Fruit fly (Drosophila melanogaster) whole organism, embryonic: ENCODE data around the gene CG7991.
A peak's percentile ranks its signal among the peaks of the same experiment; 100 is the strongest.

ENCODE experiments used
- Asciz ChIP-seq: fragments of 200-800 bp; sonication (Bioruptor generic); optimal IDR thresholded peaks from 2 replicates; lab custom pipeline; 2017; ENCODE audit warnings: missing biosample characterization, mild to moderate bottlenecking, missing genetic modification characterization, missing genetic modification reagents
- B-H1 ChIP-seq: fragments of 200-800 bp; sonication (Bioruptor generic); IDR thresholded peaks from 3 replicates; pipeline ENCODE4 v1.3.6; 2022; ENCODE audit warnings: missing biosample characterization, missing genetic modification characterization
- C15 ChIP-seq: fragments of 200-800 bp; sonication (Bioruptor generic); IDR thresholded peaks from 3 replicates; pipeline ENCODE4 v1.3.6; 2022; ENCODE audit warnings: missing biosample characterization, missing genetic modification characterization
- CG10274 ChIP-seq: fragments of 200-800 bp; sonication (Bioruptor generic); optimal IDR thresholded peaks from 3 replicates; lab custom pipeline; 2017; ENCODE audit warnings: missing biosample characterization, mild to moderate bottlenecking, missing genetic modification characterization
- CG11093 ChIP-seq: fragments of 200-800 bp; sonication (Bioruptor generic); IDR thresholded peaks from 3 replicates; pipeline ENCODE4 v1.3.6; 2022; ENCODE audit warnings: missing biosample characterization, missing genetic modification characterization
- CG12299 ChIP-seq: fragments of 200-800 bp; sonication (Bioruptor generic); optimal IDR thresholded peaks from 2 replicates; lab custom pipeline; 2018; ENCODE audit warnings: missing biosample characterization, mild to moderate bottlenecking, missing genetic modification characterization
- CG12391 ChIP-seq: fragments of 200-800 bp; sonication (Bioruptor generic); optimal IDR thresholded peaks from 3 replicates; lab custom pipeline; 2018; ENCODE audit warnings: missing biosample characterization, mild to moderate bottlenecking, missing genetic modification characterization, moderate library complexity
- CG12659 ChIP-seq: fragments of 200-800 bp; sonication (Bioruptor generic); optimal IDR thresholded peaks from 3 replicates; lab custom pipeline; 2017; ENCODE audit warnings: mild to moderate bottlenecking, missing biosample characterization, missing genetic modification reagents, missing genetic modification characterization
- CG12744 ChIP-seq: fragments of 200-800 bp; sonication (Bioruptor generic); optimal IDR thresholded peaks from 2 replicates; lab custom pipeline; 2016; ENCODE audit warnings: missing biosample characterization, missing genetic modification characterization
- CG13123 ChIP-seq: fragments of 200-800 bp; sonication (Bioruptor generic); optimal IDR thresholded peaks from 2 replicates; lab custom pipeline; 2016; ENCODE audit warnings: missing biosample characterization, missing genetic modification characterization
- CG14667 ChIP-seq: fragments of 200-800 bp; sonication (Bioruptor generic); IDR thresholded peaks from 2 replicates; pipeline ENCODE4 v1.3.6; 2022; ENCODE audit warnings: missing biosample characterization, missing genetic modification characterization
- CG14710 ChIP-seq: fragments of 200-800 bp; sonication (Bioruptor generic); optimal IDR thresholded peaks from 3 replicates; lab custom pipeline; 2019; ENCODE audit warnings: missing biosample characterization, mild to moderate bottlenecking, missing genetic modification characterization, moderate library complexity
- CG15011 ChIP-seq: fragments of 200-800 bp; sonication (Bioruptor generic); optimal IDR thresholded peaks from 3 replicates; lab custom pipeline; 2018; ENCODE audit warnings: missing biosample characterization, mild to moderate bottlenecking, missing genetic modification characterization
- CG1529 ChIP-seq: fragments of 200-800 bp; sonication (Bioruptor generic); optimal IDR thresholded peaks from 3 replicates; lab custom pipeline; 2018; ENCODE audit warnings: missing biosample characterization, missing genetic modification characterization
- CG1602 ChIP-seq: fragments of 200-800 bp; sonication (Bioruptor generic); optimal IDR thresholded peaks from 3 replicates; lab custom pipeline; 2016; ENCODE audit warnings: missing biosample characterization, missing genetic modification characterization
- CG16813 ChIP-seq: fragments of 200-800 bp; sonication (Bioruptor generic); IDR thresholded peaks from 3 replicates; pipeline ENCODE4 v1.3.6; 2022; ENCODE audit warnings: missing biosample characterization, missing genetic modification characterization; ENCODE audit not compliant: partially characterized antibody
- CG18599 ChIP-seq: fragments of 200-800 bp; sonication (Bioruptor generic); optimal IDR thresholded peaks from 3 replicates; lab custom pipeline; 2017; ENCODE audit warnings: missing biosample characterization, missing genetic modification characterization, mild to moderate bottlenecking, moderate library complexity, missing genetic modification reagents
- CG18764 ChIP-seq: fragments of 200-800 bp; sonication (Bioruptor generic); optimal IDR thresholded peaks from 3 replicates; lab custom pipeline; 2016; ENCODE audit warnings: missing biosample characterization, missing genetic modification characterization
- CG33557 ChIP-seq: fragments of 200-800 bp; sonication (Bioruptor generic); optimal IDR thresholded peaks from 2 replicates; lab custom pipeline; 2019; ENCODE audit warnings: missing biosample characterization, mild to moderate bottlenecking, missing genetic modification characterization, moderate library complexity
- CG3847 ChIP-seq: fragments of 200-800 bp; sonication (Bioruptor generic); IDR thresholded peaks from 2 replicates; pipeline ENCODE4 v1.3.6; 2022; ENCODE audit warnings: missing biosample characterization, missing genetic modification characterization
- CG4328 ChIP-seq: fragments of 200-800 bp; sonication (Bioruptor generic); optimal IDR thresholded peaks from 3 replicates; lab custom pipeline; 2017; ENCODE audit warnings: missing biosample characterization, missing genetic modification reagents, missing genetic modification characterization
- CG4707 ChIP-seq: fragments of 200-800 bp; sonication (Bioruptor generic); optimal IDR thresholded peaks from 2 replicates; lab custom pipeline; 2018; ENCODE audit warnings: missing biosample characterization, mild to moderate bottlenecking, missing genetic modification characterization, moderate library complexity
- CG5953 ChIP-seq: fragments of 200-800 bp; sonication (Bioruptor generic); IDR thresholded peaks from 2 replicates; pipeline ENCODE4 v1.3.6; 2022; ENCODE audit warnings: missing biosample characterization, missing genetic modification characterization
- CG6854 ChIP-seq: fragments of 200-800 bp; sonication (Bioruptor generic); optimal IDR thresholded peaks from 3 replicates; lab custom pipeline; 2017; ENCODE audit warnings: missing biosample characterization, mild to moderate bottlenecking, missing genetic modification characterization
- CG7786 ChIP-seq: fragments of 200-800 bp; sonication (Bioruptor generic); optimal IDR thresholded peaks from 2 replicates; lab custom pipeline; 2016; ENCODE audit warnings: missing biosample characterization, missing genetic modification characterization
- CG9797 ChIP-seq: fragments of 200-800 bp; sonication (Bioruptor generic); optimal IDR thresholded peaks from 3 replicates; lab custom pipeline; 2018; ENCODE audit warnings: missing biosample characterization, mild to moderate bottlenecking, missing genetic modification characterization
- Dek ChIP-seq: fragments of 200-800 bp; sonication (Bioruptor generic); optimal IDR thresholded peaks from 3 replicates; lab custom pipeline; 2019; ENCODE audit warnings: missing biosample characterization, mild to moderate bottlenecking, missing genetic modification characterization, moderate library complexity
- Dip2 ChIP-seq: fragments of 200-800 bp; sonication (Bioruptor generic); IDR thresholded peaks from 2 replicates; pipeline ENCODE4 v1.3.6; 2022; ENCODE audit warnings: missing biosample characterization, missing genetic modification characterization
- E2f2 ChIP-seq: fragments of 200-800 bp; sonication (Bioruptor generic); IDR thresholded peaks from 2 replicates; pipeline ENCODE4 v1.3.6; 2022; ENCODE audit warnings: missing biosample characterization, missing genetic modification characterization
- Fer1 ChIP-seq: fragments of 200-800 bp; sonication (Bioruptor generic); optimal IDR thresholded peaks from 2 replicates; lab custom pipeline; 2017; ENCODE audit warnings: missing biosample characterization, mild to moderate bottlenecking, missing genetic modification characterization
- Hr3 ChIP-seq: fragments of 200-800 bp; sonication (Bioruptor generic); optimal IDR thresholded peaks from 3 replicates; lab custom pipeline; 2016; ENCODE audit warnings: missing biosample characterization, missing genetic modification characterization
- MESR4 ChIP-seq: fragments of 200-800 bp; sonication (Bioruptor generic); optimal IDR thresholded peaks from 2 replicates; lab custom pipeline; 2018; ENCODE audit warnings: missing biosample characterization, mild to moderate bottlenecking, missing genetic modification characterization, moderate library complexity
- Tbp ChIP-seq: fragments of >200 bp; optimal IDR thresholded peaks from 2 replicates; lab custom pipeline; 2018; ENCODE audit warnings: missing biosample characterization, missing genetic modification characterization
- ash1 ChIP-seq: fragments of 200-800 bp; sonication (Bioruptor generic); optimal IDR thresholded peaks from 2 replicates; lab custom pipeline; 2018; ENCODE audit warnings: missing biosample characterization, mild to moderate bottlenecking, missing genetic modification characterization
- cas ChIP-seq: fragments of 200-800 bp; sonication (Bioruptor generic); IDR thresholded peaks from 2 replicates; pipeline ENCODE4 v1.3.6; 2022; ENCODE audit warnings: missing biosample characterization, missing genetic modification characterization
- crol ChIP-seq: fragments of 200-800 bp; sonication (Bioruptor generic); IDR thresholded peaks from 2 replicates; pipeline ENCODE4 v1.3.6; 2022; ENCODE audit warnings: missing biosample characterization, missing genetic modification characterization
- danr ChIP-seq: fragments of 200-800 bp; sonication (Bioruptor generic); IDR thresholded peaks from 2 replicates; pipeline ENCODE4 v1.3.6; 2022; ENCODE audit warnings: missing biosample characterization, missing genetic modification characterization
- fd64A ChIP-seq: fragments of 200-800 bp; sonication (Bioruptor generic); optimal IDR thresholded peaks from 3 replicates; lab custom pipeline; 2018; ENCODE audit warnings: missing biosample characterization, mild to moderate bottlenecking, missing genetic modification characterization
- fru ChIP-seq: fragments of >200 bp; optimal IDR thresholded peaks from 2 replicates; lab custom pipeline; 2017
- grau ChIP-seq: fragments of 200-800 bp; optimal IDR thresholded peaks from 3 replicates; lab custom pipeline; 2019; ENCODE audit warnings: missing biosample characterization, mild to moderate bottlenecking, missing genetic modification characterization, moderate library complexity
- jumu ChIP-seq: fragments of 200-800 bp; sonication (Bioruptor generic); optimal IDR thresholded peaks from 3 replicates; lab custom pipeline; 2016; ENCODE audit warnings: missing biosample characterization, missing genetic modification characterization
- knrl ChIP-seq: fragments of 200-800 bp; sonication (Bioruptor generic); IDR thresholded peaks from 3 replicates; pipeline ENCODE4 v1.3.6; 2022; ENCODE audit warnings: missing biosample characterization, missing genetic modification characterization; ENCODE audit not compliant: partially characterized antibody
- lbe ChIP-seq: fragments of 200-800 bp; sonication (Bioruptor generic); optimal IDR thresholded peaks from 2 replicates; lab custom pipeline; 2016; ENCODE audit warnings: missing biosample characterization, mild to moderate bottlenecking, missing genetic modification characterization
- lov ChIP-seq, 2 experiments: fragments of 200-800 bp in 1 of 2; fragments of >200 bp in 1 of 2; sonication (Bioruptor generic) in 1 of 2; IDR thresholded peaks in 1 of 2; optimal IDR thresholded peaks in 1 of 2; 2 replicates in 1 of 2; 3 replicates in 1 of 2; pipeline versions ENCODE4 v1.3.6 to Lab custom; 2017 to 2022; ENCODE audit warnings: missing biosample characterization in 1 of 2, missing genetic modification characterization in 1 of 2
- nerfin-2 ChIP-seq: fragments of 200-800 bp; sonication (Bioruptor generic); IDR thresholded peaks from 2 replicates; pipeline ENCODE4 v1.3.6; 2022; ENCODE audit warnings: missing biosample characterization, missing genetic modification characterization; ENCODE audit not compliant: partially characterized antibody
- peb ChIP-seq: fragments of 200-800 bp; sonication (Bioruptor generic); IDR thresholded peaks from 2 replicates; pipeline ENCODE4 v1.3.6; 2022; ENCODE audit warnings: missing biosample characterization, missing genetic modification characterization
- phol ChIP-seq: fragments of 200-800 bp; sonication (Bioruptor generic); optimal IDR thresholded peaks from 3 replicates; lab custom pipeline; 2018; ENCODE audit warnings: missing biosample characterization, mild to moderate bottlenecking, missing genetic modification characterization, moderate library complexity
- psq ChIP-seq: fragments of 200-800 bp; sonication (Bioruptor generic); optimal IDR thresholded peaks from 2 replicates; lab custom pipeline; 2017; ENCODE audit warnings: missing biosample characterization, missing genetic modification characterization
- pzg ChIP-seq: fragments of 200-800 bp; sonication (Bioruptor generic); optimal IDR thresholded peaks from 3 replicates; lab custom pipeline; 2018; ENCODE audit warnings: missing biosample characterization, mild to moderate bottlenecking, missing genetic modification characterization, moderate library complexity
- sisA ChIP-seq: fragments of 200-800 bp; sonication (Bioruptor generic); IDR thresholded peaks from 2 replicates; pipeline ENCODE4 v1.3.6; 2022; ENCODE audit warnings: missing biosample characterization, missing genetic modification characterization
- yki ChIP-seq: fragments of >200 bp; optimal IDR thresholded peaks from 3 replicates; lab custom pipeline; 2018
- z ChIP-seq: fragments of 200-800 bp; sonication (Bioruptor generic); IDR thresholded peaks from 3 replicates; pipeline ENCODE4 v1.3.6; 2022; ENCODE audit warnings: missing biosample characterization, missing genetic modification characterization

CG7991 gene

DNA sequence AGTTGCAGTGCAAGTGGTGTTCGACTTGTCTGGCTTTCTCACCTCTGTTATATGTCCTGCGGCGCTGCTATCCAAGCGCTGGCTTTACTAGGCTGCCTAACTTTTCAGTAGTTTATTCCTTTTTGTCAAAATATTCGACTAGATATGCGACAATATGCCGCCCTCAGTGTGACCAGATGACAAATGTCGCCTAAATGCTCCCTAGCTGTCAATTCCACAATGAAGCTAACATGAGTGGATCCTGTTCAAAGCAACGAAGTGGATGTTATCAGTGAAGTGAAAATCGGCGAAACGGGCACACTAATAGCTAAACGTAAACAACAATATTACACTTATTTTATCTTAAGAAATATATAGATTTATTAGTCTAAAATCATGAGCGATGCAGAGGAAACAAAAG, 9.6 kb upstream of the CG7991 start, which contains the start of the genes Srrm234 and CG7974 (continued):
- TF ChIP-seq CG12659 (GFP tag; lab: Kevin White, UChicago) = peak; percentile 38
- TF ChIP-seq Asciz (GFP tag; lab: Kevin White, UChicago) = no peak
- no peak for TF ChIP-seq crol
- no peak for TF ChIP-seq danr
- TF ChIP-seq peb = no peak
- no peak for TF ChIP-seq CG11093
- TF ChIP-seq Fer1 (GFP tag; lab: Kevin White, UChicago) = peak; percentile 12
- TF ChIP-seq CG1529 = no peak
- peak; percentile 49 for TF ChIP-seq CG14710 (tag; lab: Kevin White, UChicago)
- no peak for TF ChIP-seq CG12299 (tag; lab: Kevin White, UChicago)
- peak; percentile 53 for TF ChIP-seq phol
- TF ChIP-seq CG7786 = no peak
- no peak for TF ChIP-seq CG12744 (GFP tag; lab: Kevin White, UChicago)
- TF ChIP-seq CG14667 (GFP tag; lab: Robert Waterston, UW) = no peak
- no peak for TF ChIP-seq cas (GFP tag; lab: Robert Waterston, UW)
- TF ChIP-seq MESR4 (GFP tag; lab: Kevin White, UChicago) = peak; percentile 84
- no peak for TF ChIP-seq lov (optimal IDR thresholded peaks at IDR 0.05; lab: Kevin White, UChicago)
- TF ChIP-seq lov (GFP tag; IDR thresholded peaks at IDR 0.05; lab: Robert Waterston, UW) = no peak
- no peak for TF ChIP-seq Hr3 (GFP tag; lab: Kevin White, UChicago)
- TF ChIP-seq Tbp (GFP tag; lab: Kevin White, UChicago) = no peak
- TF ChIP-seq nerfin-2 (GFP tag; lab: Robert Waterston, UW) = no peak
- TF ChIP-seq CG9797 = peak; percentile 93
- no peak for TF ChIP-seq ash1 (GFP tag; lab: Kevin White, UChicago)
- TF ChIP-seq CG12391 (tag; lab: Kevin White, UChicago) = no peak
- TF ChIP-seq CG4707 (GFP tag; lab: Kevin White, UChicago) = no peak
- TF ChIP-seq CG10274 = no peak
- TF ChIP-seq B-H1 (GFP tag; lab: Robert Waterston, UW) = no peak
- no peak for TF ChIP-seq fd64A (GFP tag; lab: Kevin White, UChicago)
- TF ChIP-seq Dip2 = no peak
- TF ChIP-seq E2f2 (GFP tag; lab: Robert Waterston, UW) = peak; percentile 55
- TF ChIP-seq CG18599 (GFP tag; lab: Kevin White, UChicago) = no peak
- TF ChIP-seq knrl = 0 out of 3 replicates have a peak, but pooled peaks have one; percentile 11
- TF ChIP-seq jumu (GFP tag; lab: Kevin White, UChicago) = no peak
- no peak for TF ChIP-seq yki (lab: Kevin White, UChicago)
- TF ChIP-seq fru (lab: Kevin White, UChicago) = no peak
- no peak for TF ChIP-seq CG18764
- TF ChIP-seq z (GFP tag; lab: Robert Waterston, UW) = no peak
- TF ChIP-seq CG33557 = no peak
- TF ChIP-seq pzg (GFP tag; lab: Kevin White, UChicago) = peak; percentile 85
- peak; percentile 4 for TF ChIP-seq grau (tag; lab: Kevin White, UChicago)
- TF ChIP-seq C15 (GFP tag; lab: Robert Waterston, UW) = no peak
- TF ChIP-seq Dek (tag; lab: Kevin White, UChicago) = no peak
- no peak for TF ChIP-seq CG1602
- TF ChIP-seq CG3847 (GFP tag; lab: Robert Waterston, UW) = 0 out of 2 replicates have a peak, but pooled peaks have one; percentile 22
- no peak for TF ChIP-seq CG13123 (GFP tag; lab: Kevin White, UChicago)
- peak; percentile 31 for TF ChIP-seq lbe
- no peak for TF ChIP-seq CG6854 (GFP tag; lab: Kevin White, UChicago)
- no peak for TF ChIP-seq psq (GFP tag; lab: Kevin White, UChicago)
- TF ChIP-seq CG16813 = no peak
- no peak for TF ChIP-seq CG4328 (GFP tag; lab: Kevin White, UChicago)
- TF ChIP-seq CG5953 (GFP tag; lab: Robert Waterston, UW) = no peak
- no peak for TF ChIP-seq CG15011 (GFP tag; lab: Kevin White, UChicago)
- TF ChIP-seq sisA (GFP tag; lab: Robert Waterston, UW) = no peak
